Fruit fly (Drosophila melanogaster) whole organism, pupa: Measurements from ENCODE around the gene CG44044.

ENCODE experiments used
- CG13204 ChIP-seq: fragments of 200-800 bp; sonication (Bioruptor generic); optimal IDR thresholded peaks from 2 replicates; lab custom pipeline; 2018; ENCODE audit warnings: missing biosample characterization, mild to moderate bottlenecking, missing genetic modification characterization, moderate library complexity
- CG14655 ChIP-seq: fragments of 200-800 bp; sonication (Bioruptor generic); optimal IDR thresholded peaks from 3 replicates; lab custom pipeline; 2017; ENCODE audit warnings: mild to moderate bottlenecking, missing biosample characterization, missing genetic modification reagents, missing genetic modification characterization
- CG4496 ChIP-seq: fragments of 200-800 bp; sonication (Bioruptor generic); IDR thresholded peaks from 3 replicates; pipeline ENCODE4 v1.3.6; 2022; ENCODE audit warnings: missing biosample characterization, missing genetic modification characterization
- CG8301 ChIP-seq: fragments of 200-800 bp; sonication (Bioruptor generic); optimal IDR thresholded peaks from 2 replicates; lab custom pipeline; 2018; ENCODE audit warnings: missing biosample characterization, mild to moderate bottlenecking, missing genetic modification characterization
- CG9948 ChIP-seq: fragments of 200-800 bp; sonication (Bioruptor generic); optimal IDR thresholded peaks from 2 replicates; lab custom pipeline; 2018; ENCODE audit warnings: missing biosample characterization, mild to moderate bottlenecking, missing genetic modification characterization, moderate library complexity
- D1 ChIP-seq: fragments of 200-800 bp; sonication (Bioruptor generic); optimal IDR thresholded peaks from 2 replicates; lab custom pipeline; 2018; ENCODE audit warnings: missing biosample characterization, mild to moderate bottlenecking, missing genetic modification characterization, moderate library complexity
- EcR ChIP-seq: fragments of 200-800 bp; sonication (Bioruptor generic); optimal IDR thresholded peaks from 3 replicates; lab custom pipeline; 2019; ENCODE audit warnings: missing biosample characterization, missing genetic modification characterization, mild to moderate bottlenecking, moderate library complexity, missing genetic modification reagents
- Ets98B ChIP-seq: fragments of 200-800 bp; sonication (Bioruptor generic); IDR thresholded peaks from 2 replicates; pipeline ENCODE4 v1.3.6; 2022; ENCODE audit warnings: missing biosample characterization, missing genetic modification characterization
- Pif1A ChIP-seq: fragments of 200-800 bp; sonication (Bioruptor generic); optimal IDR thresholded peaks from 3 replicates; lab custom pipeline; 2016; ENCODE audit warnings: missing biosample characterization, missing genetic modification characterization
- gl ChIP-seq: fragments of 200-800 bp; sonication (Bioruptor generic); optimal IDR thresholded peaks from 2 replicates; lab custom pipeline; 2018; ENCODE audit warnings: missing biosample characterization, mild to moderate bottlenecking, missing genetic modification characterization
- rn ChIP-seq: fragments of 200-800 bp; sonication (Bioruptor generic); IDR thresholded peaks from 2 replicates; pipeline ENCODE4 v1.3.6; 2022; ENCODE audit warnings: missing biosample characterization, missing genetic modification characterization

DNA sequence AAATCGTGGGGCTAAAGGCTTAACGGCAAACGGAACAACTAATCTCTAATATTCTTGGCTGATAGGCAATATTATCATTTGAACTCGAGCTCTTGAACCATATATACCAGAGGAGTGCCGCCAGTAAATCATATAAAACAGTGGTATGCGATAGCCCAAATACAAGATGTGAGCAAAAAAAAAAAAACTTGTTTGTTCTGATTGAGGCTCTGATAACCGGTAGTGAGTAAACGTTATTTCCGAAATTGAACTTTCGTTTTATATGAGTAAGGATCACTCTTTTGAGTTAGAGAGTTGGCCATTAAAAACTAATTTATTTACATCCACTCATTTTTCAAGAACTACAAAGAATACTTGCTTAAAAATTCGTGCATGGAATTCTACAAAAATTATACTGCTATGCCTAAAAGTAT lies 11.6 kb upstream of the CG44044 start:
- TF ChIP-seq CG13204 (no peak), CG9948 (tag; lab: Kevin White, UChicago) (no peak), EcR (GFP tag; lab: Kevin White, UChicago) (no peak), Pif1A (GFP tag; lab: Kevin White, UChicago) (no peak), CG8301 (tag; lab: Kevin White, UChicago) (no peak), gl (tag; lab: Kevin White, UChicago) (no peak), D1 (tag; lab: Kevin White, UChicago) (no peak), CG14655 (no peak), rn (GFP tag; lab: Robert Waterston, UW) (no peak), CG4496 (GFP tag; lab: Robert Waterston, UW) (no peak), Ets98B (no peak)
